2 worm cellular contexts compared by ENCODE assay signal in the genomic region with DNA sequence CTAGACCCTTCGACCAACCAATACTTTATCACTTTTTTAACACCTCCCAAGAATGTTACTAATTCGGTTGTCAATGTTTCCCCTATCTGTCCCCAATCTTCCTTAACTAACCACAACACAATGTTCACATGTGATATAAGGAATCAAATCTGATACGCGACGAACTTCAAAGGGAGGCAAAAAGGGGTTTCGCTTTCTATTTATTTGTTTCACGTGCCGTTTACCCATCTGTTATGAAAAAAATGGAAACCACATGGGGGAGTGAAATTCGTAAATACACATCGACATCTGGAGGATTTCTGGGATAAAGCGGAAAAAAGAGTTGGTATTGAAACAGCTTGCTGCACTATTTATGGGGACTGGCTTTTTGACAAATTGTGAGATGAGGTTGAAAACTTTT.
A peak's percentile ranks its signal among the peaks of the same experiment; 100 is the strongest.
TF ChIP-seq lines count a peak whose summit lies in the region.

No protein-coding gene starts in this region.

TF ChIP-seq in whole organism, L1 larva, 84 proteins besides CTCF, POLR2A, EP300 and RAD21 (continued from another document and continues in another):
- no peak for TF ChIP-seq sox-4 (tag; optimal IDR thresholded peaks at IDR 0.05; lab: Kevin White, UChicago)
- peak; percentile 19 for TF ChIP-seq tbx-2 (tag; optimal IDR thresholded peaks at IDR 0.05; lab: Kevin White, UChicago)
- no peak for TF ChIP-seq lin-15B (tag; optimal IDR thresholded peaks at IDR 0.05; lab: Kevin White, UChicago)
- no peak for TF ChIP-seq ceh-90 (tag; optimal IDR thresholded peaks at IDR 0.05; lab: Kevin White, UChicago)
- no peak for TF ChIP-seq elt-2 (tag; optimal IDR thresholded peaks at IDR 0.05; lab: Kevin White, UChicago)
- TF ChIP-seq nhr-76 (tag; optimal IDR thresholded peaks at IDR 0.05; lab: Kevin White, UChicago): no peak
- no peak for TF ChIP-seq ces-1 (GFP tag; optimal IDR thresholded peaks at IDR 0.05; lab: Kevin White, UChicago)
- no peak for TF ChIP-seq C34B4.2 (tag; optimal IDR thresholded peaks at IDR 0.05; lab: Kevin White, UChicago)
- TF ChIP-seq fkh-10 (GFP tag; optimal IDR thresholded peaks at IDR 0.05; lab: Kevin White, UChicago): no peak
- TF ChIP-seq lin-35 (GFP tag; optimal IDR thresholded peaks at IDR 0.05; lab: Kevin White, UChicago): peak in 1 of 2 experiments; percentile 64
- TF ChIP-seq ets-5 (GFP tag; IDR thresholded peaks at IDR 0.05; lab: Robert Waterston, UW): no peak
- no peak for TF ChIP-seq skn-1 (tag; optimal IDR thresholded peaks at IDR 0.05; lab: Kevin White, UChicago)
- TF ChIP-seq lin-14 (GFP tag; optimal IDR thresholded peaks at IDR 0.05; lab: Kevin White, UChicago): peak; percentile 70
- no peak; the same call in 1 of the 2 replicates for TF ChIP-seq grh-1 (GFP tag; IDR thresholded peaks at IDR 0.05; lab: Robert Waterston, UW)
- peak; percentile 96 for TF ChIP-seq blmp-1 (tag; optimal IDR thresholded peaks at IDR 0.05; lab: Kevin White, UChicago)
- no peak for TF ChIP-seq sptf-1 (tag; optimal IDR thresholded peaks at IDR 0.05; lab: Kevin White, UChicago)
- no peak for TF ChIP-seq nhr-237 (tag; optimal IDR thresholded peaks at IDR 0.05; lab: Kevin White, UChicago)
- peak in 1 of 2 experiments; percentile 22 for TF ChIP-seq lsy-2 (tag; optimal IDR thresholded peaks at IDR 0.05; lab: Kevin White, UChicago)
- TF ChIP-seq mdl-1 (tag; optimal IDR thresholded peaks at IDR 0.05; lab: Kevin White, UChicago): peak in 1 of 2 experiments; percentile 86
- no peak for TF ChIP-seq swsn-7 (tag; optimal IDR thresholded peaks at IDR 0.05; lab: Kevin White, UChicago)
- TF ChIP-seq nhr-77 (tag; optimal IDR thresholded peaks at IDR 0.05; lab: Kevin White, UChicago): no peak
- no peak for TF ChIP-seq ceh-63 (GFP tag; optimal IDR thresholded peaks at IDR 0.05; lab: Kevin White, UChicago)
- no peak for TF ChIP-seq lin-39 (tag; optimal IDR thresholded peaks at IDR 0.05; lab: Kevin White, UChicago)
- TF ChIP-seq mab-9 (GFP tag; IDR thresholded peaks at IDR 0.05; lab: Robert Waterston, UW): no peak
- no peak for TF ChIP-seq lin-13 (GFP tag; optimal IDR thresholded peaks at IDR 0.05; lab: Kevin White, UChicago)
- TF ChIP-seq nhr-85 (tag; lab: Kevin White, UChicago): peak; percentile 78
- no peak for TF ChIP-seq Y116A8C.19 (tag; optimal IDR thresholded peaks at IDR 0.05; lab: Kevin White, UChicago; ENCODE audit: borderline replicate concordance)
- TF ChIP-seq ama-1 (optimal IDR thresholded peaks at IDR 0.05; lab: Kevin White, UChicago): no peak
- no peak for TF ChIP-seq nhr-84 (tag; optimal IDR thresholded peaks at IDR 0.05; lab: Kevin White, UChicago)
- no peak for TF ChIP-seq ceh-82 (tag; optimal IDR thresholded peaks at IDR 0.05; lab: Kevin White, UChicago)
- peak; percentile 66 for TF ChIP-seq nhr-20 (tag; optimal IDR thresholded peaks at IDR 0.05; lab: Kevin White, UChicago)
- peak; percentile 71 for TF ChIP-seq fkh-4 (tag; optimal IDR thresholded peaks at IDR 0.05; lab: Kevin White, UChicago; ENCODE audit: borderline replicate concordance)
- TF ChIP-seq ceh-8 (GFP tag; optimal IDR thresholded peaks at IDR 0.05; lab: Kevin White, UChicago): no peak
- TF ChIP-seq isw-1 (GFP tag; IDR thresholded peaks at IDR 0.05; lab: Robert Waterston, UW): no peak
- no peak for TF ChIP-seq efl-3 (GFP tag; optimal IDR thresholded peaks at IDR 0.05; lab: Kevin White, UChicago)
- no peak for TF ChIP-seq pax-3 (tag; optimal IDR thresholded peaks at IDR 0.05; lab: Kevin White, UChicago)
- TF ChIP-seq C16A3.4 (tag; optimal IDR thresholded peaks at IDR 0.05; lab: Kevin White, UChicago): peak; percentile 20
- TF ChIP-seq pag-3 (tag; optimal IDR thresholded peaks at IDR 0.05; lab: Kevin White, UChicago; ENCODE audit: borderline replicate concordance, insufficient read depth): no peak
- no peak for TF ChIP-seq nhr-11 (tag; optimal IDR thresholded peaks at IDR 0.05; lab: Kevin White, UChicago)
- TF ChIP-seq aha-1 (tag; optimal IDR thresholded peaks at IDR 0.05; lab: Kevin White, UChicago): no peak
- no peak for TF ChIP-seq hlh-4 (tag; optimal IDR thresholded peaks at IDR 0.05; lab: Kevin White, UChicago)
- no peak for TF ChIP-seq fos-1 (tag; optimal IDR thresholded peaks at IDR 0.05; lab: Kevin White, UChicago)
- TF ChIP-seq jun-1 (tag; optimal IDR thresholded peaks at IDR 0.05; lab: Kevin White, UChicago): no peak
- TF ChIP-seq hlh-17 (GFP tag; optimal IDR thresholded peaks at IDR 0.05; lab: Kevin White, UChicago; ENCODE audit: borderline replicate concordance): no peak
- peak; percentile 46 for TF ChIP-seq snu-23 (GFP tag; optimal IDR thresholded peaks at IDR 0.05; lab: Kevin White, UChicago)
- TF ChIP-seq nhr-19 (GFP tag; conservative IDR thresholded peaks at IDR 0.05; lab: Robert Waterston, UW): peak; percentile 30; the same call in 1 of the 2 replicates
- TF ChIP-seq mep-1 (tag; optimal IDR thresholded peaks at IDR 0.05; lab: Kevin White, UChicago): peak; percentile 6
- no peak for TF ChIP-seq C04F5.9 (tag; optimal IDR thresholded peaks at IDR 0.05; lab: Kevin White, UChicago)
- TF ChIP-seq unc-98 (GFP tag; IDR thresholded peaks at IDR 0.05; lab: Robert Waterston, UW): no peak
- TF ChIP-seq unc-62 (GFP tag; optimal IDR thresholded peaks at IDR 0.05; lab: Kevin White, UChicago): no peak
- no peak for TF ChIP-seq sup-37 (GFP tag; optimal IDR thresholded peaks at IDR 0.05; lab: Kevin White, UChicago)
- no peak for TF ChIP-seq alr-1 (tag; optimal IDR thresholded peaks at IDR 0.05; lab: Kevin White, UChicago; ENCODE audit: borderline replicate concordance)
- peak; percentile 30 for TF ChIP-seq vab-15 (tag; optimal IDR thresholded peaks at IDR 0.05; lab: Kevin White, UChicago)
- no peak for TF ChIP-seq lir-3 (tag; optimal IDR thresholded peaks at IDR 0.05; lab: Kevin White, UChicago; ENCODE audit: poor library complexity)
- no peak for TF ChIP-seq efl-1 (optimal IDR thresholded peaks at IDR 0.05; lab: Kevin White, UChicago)
- TF ChIP-seq efl-1 (GFP tag; optimal IDR thresholded peaks at IDR 0.05 in 1 of 2; lab: Kevin White, UChicago): no peak
- no peak for TF ChIP-seq pqm-1 (tag; optimal IDR thresholded peaks at IDR 0.05; lab: Kevin White, UChicago)
- peak in 2 of 6 experiments; percentile 69 to 95 for TF ChIP-seq elt-3 (tag; optimal IDR thresholded peaks at IDR 0.05; lab: Kevin White, UChicago)
- peak; percentile 24 for TF ChIP-seq unc-130 (tag; optimal IDR thresholded peaks at IDR 0.05; lab: Kevin White, UChicago)
- TF ChIP-seq irx-1 (tag; optimal IDR thresholded peaks at IDR 0.05; lab: Kevin White, UChicago): no peak
- no peak for TF ChIP-seq aly-2 (tag; optimal IDR thresholded peaks at IDR 0.05; lab: Kevin White, UChicago)
- no peak for TF ChIP-seq egl-27 (tag; optimal IDR thresholded peaks at IDR 0.05; lab: Kevin White, UChicago)
- no peak for TF ChIP-seq F16B12.6 (tag; optimal IDR thresholded peaks at IDR 0.05; lab: Kevin White, UChicago)
- peak; percentile 93 for TF ChIP-seq dsc-1 (tag; optimal IDR thresholded peaks at IDR 0.05; lab: Kevin White, UChicago)
- no peak for TF ChIP-seq nhr-12 (tag; optimal IDR thresholded peaks at IDR 0.05; lab: Kevin White, UChicago)

TF ChIP-seq in whole organism, L2 larva, 48 proteins besides CTCF, POLR2A, EP300 and RAD21 (continued from another document):
- TF ChIP-seq blmp-1 (tag; optimal IDR thresholded peaks at IDR 0.05; lab: Kevin White, UChicago; ENCODE audit: insufficient read depth) (peak; percentile 71), alr-1 (tag; optimal IDR thresholded peaks at IDR 0.05; lab: Kevin White, UChicago) (no peak), nhr-21 (tag; optimal IDR thresholded peaks at IDR 0.05; lab: Kevin White, UChicago) (peak; percentile 22), unc-55 (GFP tag; optimal IDR thresholded peaks at IDR 0.05; lab: Kevin White, UChicago) (no peak)
